Worm (Caenorhabditis elegans): ENCODE data around the gene C33H5.1.

- TF ChIP-seq saeg-2 (GFP tag; IDR thresholded peaks at IDR 0.05) (no peak), fkh-10 (GFP tag; optimal IDR thresholded peaks at IDR 0.05) (no peak), ztf-11 (tag; optimal IDR thresholded peaks at IDR 0.05) (no peak)
Observed at ce11 chrIV:7830151-7830550, 21.4 kb downstream of the C33H5.1 start, which contains the start of gene mvb-12.
